Fruit fly (Drosophila melanogaster) whole organism, embryonic: ENCODE measurements around the gene ebo.

ENCODE experiments used
- CG10147 ChIP-seq: fragments of 200-800 bp; sonication (Bioruptor generic); optimal IDR thresholded peaks from 2 replicates; lab custom pipeline; 2019; ENCODE audit warnings: missing biosample characterization, mild to moderate bottlenecking, missing genetic modification characterization, moderate library complexity
- CG10431 ChIP-seq: fragments of 200-800 bp; sonication (Bioruptor generic); optimal IDR thresholded peaks from 3 replicates; lab custom pipeline; 2018; ENCODE audit warnings: missing biosample characterization, mild to moderate bottlenecking, missing genetic modification characterization
- CG11560 ChIP-seq: fragments of 200-800 bp; sonication (Bioruptor generic); IDR thresholded peaks from 3 replicates; pipeline ENCODE4 v1.3.6; 2022; ENCODE audit warnings: missing biosample characterization, missing genetic modification characterization
- CG12071 ChIP-seq: fragments of 200-800 bp; sonication (Bioruptor generic); optimal IDR thresholded peaks from 3 replicates; lab custom pipeline; 2018; ENCODE audit warnings: missing biosample characterization, mild to moderate bottlenecking, missing genetic modification characterization
- CG13287 ChIP-seq: fragments of 200-800 bp; sonication (Bioruptor generic); IDR thresholded peaks from 2 replicates; pipeline ENCODE4 v1.3.6; 2022; ENCODE audit warnings: missing biosample characterization, missing genetic modification characterization; ENCODE audit not compliant: partially characterized antibody
- CG13424 ChIP-seq: fragments of 200-800 bp; sonication (Bioruptor generic); optimal IDR thresholded peaks from 2 replicates; lab custom pipeline; 2019; ENCODE audit warnings: missing biosample characterization, mild to moderate bottlenecking, missing genetic modification characterization, moderate library complexity
- CG14710 ChIP-seq: fragments of 200-800 bp; sonication (Bioruptor generic); optimal IDR thresholded peaks from 3 replicates; lab custom pipeline; 2019; ENCODE audit warnings: missing biosample characterization, mild to moderate bottlenecking, missing genetic modification characterization, moderate library complexity
- CG1602 ChIP-seq: fragments of 200-800 bp; sonication (Bioruptor generic); optimal IDR thresholded peaks from 3 replicates; lab custom pipeline; 2016; ENCODE audit warnings: missing biosample characterization, missing genetic modification characterization
- CG1647 ChIP-seq: fragments of 200-800 bp; sonication (Bioruptor generic); optimal IDR thresholded peaks from 3 replicates; lab custom pipeline; 2016; ENCODE audit warnings: missing biosample characterization, missing genetic modification characterization
- CG17802 ChIP-seq: fragments of 200-800 bp; sonication (Bioruptor generic); optimal IDR thresholded peaks from 2 replicates; lab custom pipeline; 2018; ENCODE audit warnings: missing biosample characterization, mild to moderate bottlenecking, missing genetic modification characterization, moderate library complexity
- CG17912 ChIP-seq: fragments of 200-800 bp; sonication (Bioruptor generic); optimal IDR thresholded peaks from 2 replicates; lab custom pipeline; 2018; ENCODE audit warnings: missing biosample characterization, mild to moderate bottlenecking, missing genetic modification characterization
- CG18599 ChIP-seq: fragments of 200-800 bp; sonication (Bioruptor generic); optimal IDR thresholded peaks from 3 replicates; lab custom pipeline; 2017; ENCODE audit warnings: missing biosample characterization, missing genetic modification characterization, mild to moderate bottlenecking, moderate library complexity, missing genetic modification reagents
- CG2199 ChIP-seq: fragments of 200-800 bp; sonication (Bioruptor generic); IDR thresholded peaks from 3 replicates; pipeline ENCODE4 v1.3.6; 2022; ENCODE audit warnings: missing biosample characterization, missing genetic modification characterization
- CG2875 ChIP-seq: fragments of 200-800 bp; sonication (Bioruptor generic); optimal IDR thresholded peaks from 2 replicates; lab custom pipeline; 2017; ENCODE audit warnings: missing biosample characterization, mild to moderate bottlenecking, missing genetic modification characterization, missing genetic modification reagents
- CG31224 ChIP-seq: fragments of 200-800 bp; sonication (Bioruptor generic); IDR thresholded peaks from 2 replicates; pipeline ENCODE4 v1.3.6; 2022; ENCODE audit warnings: missing biosample characterization, missing genetic modification characterization
- CG32767 ChIP-seq: fragments of 200-800 bp; sonication (Bioruptor generic); IDR thresholded peaks from 2 replicates; pipeline ENCODE4 v1.3.6; 2022; ENCODE audit warnings: missing biosample characterization, missing genetic modification characterization
- CG3407 ChIP-seq: fragments of 200-800 bp; sonication (Bioruptor generic); optimal IDR thresholded peaks from 2 replicates; lab custom pipeline; 2018; ENCODE audit warnings: missing biosample characterization, mild to moderate bottlenecking, missing genetic modification characterization
- CG34224 ChIP-seq: fragments of 200-800 bp; sonication (Bioruptor generic); IDR thresholded peaks from 3 replicates; pipeline ENCODE4 v1.3.6; 2022; ENCODE audit warnings: missing biosample characterization, missing genetic modification characterization; ENCODE audit not compliant: partially characterized antibody
- CG4424 ChIP-seq: fragments of 200-800 bp; sonication (Bioruptor generic); optimal IDR thresholded peaks from 3 replicates; lab custom pipeline; 2016; ENCODE audit warnings: missing biosample characterization, missing genetic modification characterization
- CG4617 ChIP-seq: fragments of 200-800 bp; sonication (Bioruptor generic); optimal IDR thresholded peaks from 3 replicates; lab custom pipeline; 2016; ENCODE audit warnings: missing biosample characterization, missing genetic modification characterization, borderline replicate concordance
- CG7745 ChIP-seq: fragments of 200-800 bp; sonication (Bioruptor generic); optimal IDR thresholded peaks from 2 replicates; lab custom pipeline; 2018; ENCODE audit warnings: missing biosample characterization, mild to moderate bottlenecking, missing genetic modification characterization, moderate library complexity
- CG8765 ChIP-seq: fragments of 200-800 bp; sonication (Bioruptor generic); IDR thresholded peaks from 2 replicates; pipeline ENCODE4 v1.3.6; 2022; ENCODE audit warnings: missing biosample characterization, missing genetic modification characterization
- CG9609 ChIP-seq: fragments of 200-800 bp; sonication (Bioruptor generic); optimal IDR thresholded peaks from 3 replicates; lab custom pipeline; 2016; ENCODE audit warnings: missing biosample characterization, missing genetic modification characterization
- Dip3 ChIP-seq: fragments of 200-800 bp; sonication (Bioruptor generic); optimal IDR thresholded peaks from 3 replicates; lab custom pipeline; 2016; ENCODE audit warnings: missing biosample characterization, missing genetic modification characterization
- Dref ChIP-seq: fragments of 200-800 bp; sonication (Bioruptor generic); IDR thresholded peaks from 2 replicates; pipeline ENCODE4 v1.3.6; 2022; ENCODE audit warnings: missing biosample characterization, missing genetic modification characterization
- Gug ChIP-seq: fragments of 200-800 bp; sonication (Bioruptor generic); IDR thresholded peaks from 4 replicates; pipeline ENCODE4 v1.3.6; 2022; ENCODE audit warnings: missing biosample characterization, missing genetic modification characterization
- Hsf ChIP-seq: fragments of 200-800 bp; sonication (Bioruptor generic); optimal IDR thresholded peaks from 3 replicates; lab custom pipeline; 2016; ENCODE audit warnings: missing biosample characterization, missing genetic modification characterization
- Max ChIP-seq: fragments of 200-800 bp; sonication (Bioruptor generic); optimal IDR thresholded peaks from 2 replicates; lab custom pipeline; 2016; ENCODE audit warnings: missing biosample characterization, mild to moderate bottlenecking, missing genetic modification characterization
- Ptx1 ChIP-seq: fragments of 200-800 bp; sonication (Bioruptor generic); IDR thresholded peaks from 2 replicates; pipeline ENCODE4 v1.3.6; 2022; ENCODE audit warnings: missing biosample characterization, missing genetic modification characterization
- Sry-β ChIP-seq: fragments of 200-800 bp; sonication (Bioruptor generic); optimal IDR thresholded peaks from 2 replicates; lab custom pipeline; 2018; ENCODE audit warnings: missing biosample characterization, mild to moderate bottlenecking, missing genetic modification characterization, moderate library complexity
- bcd ChIP-seq: fragments of 200-800 bp; sonication (Bioruptor generic); optimal IDR thresholded peaks from 2 replicates; lab custom pipeline; 2017; ENCODE audit warnings: missing biosample characterization, mild to moderate bottlenecking, missing genetic modification characterization
- bsh ChIP-seq, 2 experiments: fragments of 200-800 bp; sonication (Bioruptor generic); optimal IDR thresholded peaks; 2 replicates each; lab custom pipeline; 2017 to 2018; ENCODE audit warnings: mild to moderate bottlenecking in 2 of 2, missing biosample characterization in 2 of 2, missing genetic modification characterization in 2 of 2, moderate library complexity in 1 of 2
- cato ChIP-seq: fragments of 200-800 bp; sonication (Bioruptor generic); optimal IDR thresholded peaks from 2 replicates; lab custom pipeline; 2016; ENCODE audit warnings: missing biosample characterization, missing genetic modification characterization, borderline replicate concordance
- disco-r ChIP-seq: fragments of 200-800 bp; sonication (Bioruptor generic); optimal IDR thresholded peaks from 2 replicates; lab custom pipeline; 2016; ENCODE audit warnings: missing biosample characterization, missing genetic modification characterization
- en ChIP-seq: fragments of 200-800 bp; sonication (Bioruptor generic); optimal IDR thresholded peaks from 2 replicates; lab custom pipeline; 2016; ENCODE audit warnings: missing biosample characterization, missing genetic modification characterization
- lmd ChIP-seq: fragments of 200-800 bp; sonication (Bioruptor generic); IDR thresholded peaks from 2 replicates; pipeline ENCODE4 v1.3.6; 2022; ENCODE audit warnings: missing biosample characterization, missing genetic modification characterization
- odd ChIP-seq: fragments of 200-800 bp; sonication (Bioruptor generic); optimal IDR thresholded peaks from 2 replicates; lab custom pipeline; 2017; ENCODE audit warnings: missing biosample characterization, mild to moderate bottlenecking, missing genetic modification characterization
- phol ChIP-seq: fragments of 200-800 bp; sonication (Bioruptor generic); optimal IDR thresholded peaks from 3 replicates; lab custom pipeline; 2018; ENCODE audit warnings: missing biosample characterization, mild to moderate bottlenecking, missing genetic modification characterization, moderate library complexity
- ro ChIP-seq: fragments of 200-800 bp; sonication (Bioruptor generic); IDR thresholded peaks from 2 replicates; pipeline ENCODE4 v1.3.6; 2022; ENCODE audit warnings: missing biosample characterization, missing genetic modification characterization
- row ChIP-seq: fragments of 200-800 bp; sonication (Bioruptor generic); IDR thresholded peaks from 3 replicates; pipeline ENCODE4 v1.3.6; 2022; ENCODE audit warnings: missing biosample characterization, missing genetic modification characterization
- sens ChIP-seq: fragments of 200-800 bp; sonication (Bioruptor generic); peaks from one replicate; lab custom pipeline; 2016; ENCODE audit warnings: missing biosample characterization, missing genetic modification characterization
- sisA ChIP-seq: fragments of 200-800 bp; sonication (Bioruptor generic); IDR thresholded peaks from 2 replicates; pipeline ENCODE4 v1.3.6; 2022; ENCODE audit warnings: missing biosample characterization, missing genetic modification characterization
- so ChIP-seq: fragments of 200-800 bp; sonication (Bioruptor generic); IDR thresholded peaks from 3 replicates; pipeline ENCODE4 v1.3.6; 2022; ENCODE audit warnings: missing biosample characterization, missing genetic modification characterization
- sr ChIP-seq: fragments of 200-800 bp; sonication (Bioruptor generic); IDR thresholded peaks from 3 replicates; pipeline ENCODE4 v1.3.6; 2022; ENCODE audit warnings: missing biosample characterization, missing genetic modification characterization
- stc ChIP-seq: fragments of 200-800 bp; sonication (Bioruptor generic); IDR thresholded peaks from 2 replicates; pipeline ENCODE4 v1.3.6; 2022; ENCODE audit warnings: missing biosample characterization, missing genetic modification characterization
- trem ChIP-seq: fragments of 200-800 bp; optimal IDR thresholded peaks from 3 replicates; lab custom pipeline; 2019; ENCODE audit warnings: missing biosample characterization, mild to moderate bottlenecking, missing genetic modification characterization, moderate library complexity
- ttk ChIP-seq: fragments of 200-800 bp; sonication (Bioruptor generic); IDR thresholded peaks from 2 replicates; pipeline ENCODE4 v2.1.2; 2022; ENCODE audit warnings: missing biosample characterization, missing genetic modification characterization
- wek ChIP-seq: fragments of 200-800 bp; sonication (Bioruptor generic); optimal IDR thresholded peaks from 3 replicates; lab custom pipeline; 2018; ENCODE audit warnings: missing biosample characterization, mild to moderate bottlenecking, missing genetic modification characterization, moderate library complexity
- zfh1 ChIP-seq: fragments of 200-800 bp; sonication (Bioruptor generic); IDR thresholded peaks from 3 replicates; pipeline ENCODE4 v1.3.6; 2022; ENCODE audit warnings: missing biosample characterization, missing genetic modification characterization

Gene ebo

DNA sequence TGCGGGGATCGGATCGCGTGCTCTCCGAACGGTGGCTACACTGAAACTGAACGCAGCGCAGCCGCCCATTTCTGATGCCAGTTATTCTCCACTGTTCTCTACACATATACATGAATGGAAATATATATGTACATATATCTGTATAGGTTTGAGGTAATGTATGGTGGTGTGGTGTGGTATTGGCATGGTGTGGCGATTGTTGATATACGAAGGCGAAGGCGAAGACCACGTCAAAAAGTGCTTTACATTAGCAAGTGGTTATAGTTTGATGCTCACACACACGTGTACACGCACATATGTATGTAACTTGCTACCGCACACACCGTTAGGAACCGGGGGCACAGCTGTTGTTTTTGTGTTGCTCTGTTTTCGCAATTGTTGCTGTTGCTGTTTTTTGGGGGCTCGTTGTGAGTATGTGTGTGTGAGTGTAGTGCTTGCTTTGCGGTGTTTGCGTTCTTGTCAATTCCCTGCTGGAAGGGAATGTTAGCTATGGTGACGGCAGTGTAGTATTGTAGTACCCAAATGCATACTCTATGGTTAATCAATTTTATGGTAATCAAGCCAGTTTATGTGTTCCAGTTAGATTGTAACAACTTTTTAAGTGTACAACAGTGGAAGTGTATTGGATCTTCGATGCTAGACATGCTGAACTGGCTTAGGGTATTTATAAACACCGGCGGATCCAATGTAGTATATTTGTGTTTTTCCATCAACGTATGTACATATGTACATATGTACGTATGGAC lies 17.2 kb upstream of the ebo start, which contains the start of gene CG17896 (continued):
- peak; percentile 98 for TF ChIP-seq bcd (GFP tag; lab: Kevin White, UChicago)
- peak; percentile 99 for TF ChIP-seq Dip3
- TF ChIP-seq stc (GFP tag; lab: Robert Waterston, UW) = peak; percentile 96
- TF ChIP-seq Dref = peak; percentile 53
- peak; percentile 99 for TF ChIP-seq lmd
- TF ChIP-seq CG34224 = no peak
- TF ChIP-seq CG4617 = peak; percentile 93
- TF ChIP-seq phol = peak; percentile 93
- TF ChIP-seq en (GFP tag; lab: Kevin White, UChicago) = peak; percentile 96
- TF ChIP-seq sens (GFP tag; lab: Kevin White, UChicago) = peak; percentile 99
- TF ChIP-seq CG1602 = peak; percentile 96
- peak; percentile 94 for TF ChIP-seq CG11560 (tag; lab: Robert Waterston, UW)
- TF ChIP-seq zfh1 (GFP tag; lab: Robert Waterston, UW) = peak; percentile 97
- TF ChIP-seq trem (tag; lab: Kevin White, UChicago) = peak; percentile 72
- TF ChIP-seq CG12071 (GFP tag; lab: Kevin White, UChicago) = peak; percentile 98
- peak; percentile 99 for TF ChIP-seq CG9609 (GFP tag; lab: Kevin White, UChicago)
- peak; percentile 95 for TF ChIP-seq bsh (GFP tag; optimal IDR thresholded peaks at IDR 0.05; lab: Kevin White, UChicago)
- peak; percentile 7 for TF ChIP-seq CG7745 (tag; lab: Kevin White, UChicago)
- peak; percentile 92 for TF ChIP-seq ro (GFP tag; lab: Robert Waterston, UW)
- TF ChIP-seq Sry-β (GFP tag; lab: Kevin White, UChicago) = no peak
- TF ChIP-seq CG10147 = peak; percentile 98
- peak; percentile 99 for TF ChIP-seq Gug (GFP tag; lab: Robert Waterston, UW)
- TF ChIP-seq CG17912 (GFP tag; lab: Kevin White, UChicago) = peak; percentile 50
- TF ChIP-seq sisA (GFP tag; lab: Robert Waterston, UW) = peak; percentile 98
- peak; percentile 92 for TF ChIP-seq odd (GFP tag; lab: Kevin White, UChicago)
- no peak for TF ChIP-seq CG13287 (GFP tag; lab: Robert Waterston, UW)
- peak; percentile 96 for TF ChIP-seq CG4424
- TF ChIP-seq CG18599 (GFP tag; lab: Kevin White, UChicago) = peak; percentile 99
- TF ChIP-seq CG17802 (tag; lab: Kevin White, UChicago) = peak; percentile 79
- peak; percentile 95 for TF ChIP-seq CG8765
- peak; percentile 98 for TF ChIP-seq Ptx1 (GFP tag; lab: Robert Waterston, UW)
- TF ChIP-seq CG31224 (GFP tag; lab: Robert Waterston, UW) = peak; percentile 98
- TF ChIP-seq CG2875 (GFP tag; lab: Kevin White, UChicago) = peak; percentile 91
- TF ChIP-seq ttk (GFP tag; lab: Robert Waterston, UW) = peak; percentile 97
- TF ChIP-seq wek (GFP tag; lab: Kevin White, UChicago) = peak; percentile 84
- peak; percentile 96 for TF ChIP-seq CG32767
- TF ChIP-seq CG13424 (tag; lab: Kevin White, UChicago) = peak; percentile 96
- TF ChIP-seq Max (GFP tag; lab: Kevin White, UChicago) = peak; percentile 97
- TF ChIP-seq Hsf (GFP tag; lab: Kevin White, UChicago) = peak; percentile 99
- peak; percentile 89 for TF ChIP-seq cato (GFP tag; lab: Kevin White, UChicago)
- peak; percentile 97 for TF ChIP-seq so (GFP tag; lab: Robert Waterston, UW)
- TF ChIP-seq CG10431 = peak; percentile 53
- TF ChIP-seq sr (GFP tag; lab: Robert Waterston, UW) = peak; percentile 85; the same call in 2 of the 3 replicates
- TF ChIP-seq disco-r = peak; percentile 97
- TF ChIP-seq CG3407 (GFP tag; lab: Kevin White, UChicago) = peak; percentile 87
- peak; percentile 99 for TF ChIP-seq row (GFP tag; lab: Robert Waterston, UW)
- peak; percentile 98 for TF ChIP-seq CG1647 (GFP tag; lab: Kevin White, UChicago)
- TF ChIP-seq CG2199 = peak; percentile 86; the same call in 2 of the 3 replicates
- TF ChIP-seq CG14710 (tag; lab: Kevin White, UChicago) = peak; percentile 76
